Worm (Caenorhabditis elegans) whole organism, L4 larva: ENCODE results near the gene snrp-200.

Source experiments
- F26F4.8 ChIP-seq: fragments of 200-800 bp; sonication (Bioruptor generic); conservative IDR thresholded peaks from 2 replicates; pipeline ENCODE4 v1.3.6; 2022; ENCODE audit warnings: missing genetic modification characterization, missing compliant biosample characterization
- F44E2.7 ChIP-seq: fragments of 200-800 bp; sonication (Bioruptor generic); IDR thresholded peaks from 2 replicates; pipeline ENCODE4 v2.1.2; 2022; ENCODE audit warnings: missing genetic modification characterization, missing compliant biosample characterization
- F49E8.2 ChIP-seq: sonication (generic microtip); optimal IDR thresholded peaks from 2 replicates; lab custom pipeline; 2016; ENCODE audit warnings: missing compliant biosample characterization, mild to moderate bottlenecking, missing genetic modification characterization, borderline replicate concordance
- R02D3.7 ChIP-seq: fragments of 150-350 bp; sonication (generic microtip); optimal IDR thresholded peaks from 3 replicates; lab custom pipeline; 2014; ENCODE audit warnings: missing biosample characterization, missing genetic modification characterization
- Y105C5A.15 ChIP-seq: fragments of 200-800 bp; sonication (Bioruptor generic); IDR thresholded peaks from 2 replicates; pipeline ENCODE4 v1.3.6; 2022; ENCODE audit warnings: missing genetic modification characterization, missing compliant biosample characterization
- Y48G9A.11 ChIP-seq: fragments of 200-800 bp; sonication (Bioruptor generic); IDR thresholded peaks from 2 replicates; pipeline ENCODE4 v1.3.6; 2022; ENCODE audit warnings: missing genetic modification reagents, missing genetic modification characterization, missing compliant biosample characterization
- Y75B8A.6 ChIP-seq: fragments of 200-800 bp; sonication (Bioruptor generic); IDR thresholded peaks from 2 replicates; pipeline ENCODE4 v1.3.6; 2022; ENCODE audit warnings: missing genetic modification reagents, missing genetic modification characterization, missing compliant biosample characterization
- ZK546.5 ChIP-seq, 2 experiments: sonication (generic microtip); optimal IDR thresholded peaks; 2 replicates each; lab custom pipeline; 2017; ENCODE audit warnings: missing biosample characterization in 2 of 2, missing genetic modification characterization in 2 of 2
- aha-1 ChIP-seq: fragments of 150-350 bp; peaks from one replicate; lab custom pipeline; 2014; ENCODE audit warnings: missing biosample characterization, missing genetic modification characterization
- aly-2 ChIP-seq: sonication (generic microtip); optimal IDR thresholded peaks from 2 replicates; lab custom pipeline; 2018; ENCODE audit warnings: missing biosample characterization, missing genetic modification characterization
- ceh-20 ChIP-seq: fragments of 200-800 bp; sonication (Bioruptor generic); IDR thresholded peaks from 2 replicates; pipeline ENCODE4 v1.3.6; 2022; ENCODE audit warnings: missing genetic modification reagents, missing genetic modification characterization, missing compliant biosample characterization
- ceh-44 ChIP-seq: fragments of 200-800 bp; sonication (Bioruptor generic); IDR thresholded peaks from 2 replicates; pipeline ENCODE4 v1.3.6; 2022; ENCODE audit warnings: missing genetic modification reagents, missing genetic modification characterization, missing compliant biosample characterization
- daf-16 ChIP-seq, 3 experiments: sonication (generic microtip); optimal IDR thresholded peaks; 2 replicates each; lab custom pipeline; 2016 to 2017; ENCODE audit warnings: missing genetic modification characterization in 3 of 3, missing genetic modification reagents in 3 of 3, mild to moderate bottlenecking in 2 of 3, missing compliant biosample characterization in 2 of 3, missing biosample characterization in 1 of 3, moderate library complexity in 1 of 3
- dmd-8 ChIP-seq: fragments of 200-800 bp; sonication (Bioruptor generic); IDR thresholded peaks from 2 replicates; pipeline ENCODE4 v1.3.6; 2022; ENCODE audit warnings: missing genetic modification characterization, missing compliant biosample characterization
- egl-27 ChIP-seq: sonication (generic microtip); optimal IDR thresholded peaks from 3 replicates; lab custom pipeline; 2017; ENCODE audit warnings: missing biosample characterization, missing genetic modification reagents, missing genetic modification characterization
- fos-1 ChIP-seq: fragments of 150-350 bp; optimal IDR thresholded peaks from 2 replicates; lab custom pipeline; 2014; ENCODE audit warnings: missing biosample characterization, missing genetic modification characterization
- gei-8 ChIP-seq: fragments of 200-800 bp; sonication (Bioruptor generic); optimal IDR thresholded peaks from 2 replicates; lab custom pipeline; 2018; ENCODE audit warnings: mild to moderate bottlenecking, missing genetic modification characterization, missing compliant biosample characterization
- hif-1 ChIP-seq, 2 experiments: sonication (generic microtip); optimal IDR thresholded peaks; 2 replicates each; lab custom pipeline; 2016 to 2017; ENCODE audit warnings: missing compliant biosample characterization in 2 of 2, missing genetic modification characterization in 2 of 2, missing genetic modification reagents in 2 of 2, missing genotype in 2 of 2, mild to moderate bottlenecking in 1 of 2
- hlh-30 ChIP-seq: sonication (generic microtip); optimal IDR thresholded peaks from 2 replicates; lab custom pipeline; 2017; ENCODE audit warnings: antibody characterized with exemption, mild to moderate bottlenecking, missing genetic modification characterization, missing compliant biosample characterization; ENCODE audit not compliant: insufficient read depth
- lin-15B ChIP-seq: fragments of 150-350 bp; sonication (generic microtip); optimal IDR thresholded peaks from 3 replicates; lab custom pipeline; 2014; ENCODE audit warnings: missing biosample characterization, missing genetic modification characterization
- lin-29 ChIP-seq: fragments of 200-800 bp; sonication (Bioruptor generic); IDR thresholded peaks from 2 replicates; pipeline ENCODE4 v1.3.6; 2022; ENCODE audit warnings: missing genetic modification reagents, missing genetic modification characterization, missing compliant biosample characterization
- lin-39 ChIP-seq: fragments of 150-350 bp; optimal IDR thresholded peaks from 2 replicates; lab custom pipeline; 2014; ENCODE audit warnings: missing biosample characterization, missing genetic modification reagents, missing genetic modification characterization
- lsy-2 ChIP-seq, 2 experiments: fragments of 150-350 bp in 1 of 2; sonication (generic microtip) in 1 of 2; optimal IDR thresholded peaks; 2 replicates each; lab custom pipeline; 2014 to 2017; ENCODE audit warnings: missing biosample characterization in 2 of 2, missing genetic modification characterization in 2 of 2
- madf-9 ChIP-seq: fragments of 200-800 bp; sonication (Bioruptor generic); conservative IDR thresholded peaks from 2 replicates; pipeline ENCODE4 v1.3.6; 2022; ENCODE audit warnings: missing genetic modification reagents, missing genetic modification characterization, missing compliant biosample characterization
- mdt-29 ChIP-seq: fragments of 200-800 bp; sonication (Bioruptor generic); IDR thresholded peaks from 2 replicates; pipeline ENCODE4 v1.3.6; 2022; ENCODE audit warnings: missing genetic modification reagents, missing genetic modification characterization, missing compliant biosample characterization
- mes-2 ChIP-seq: sonication (generic microtip); optimal IDR thresholded peaks from 2 replicates; lab custom pipeline; 2016; ENCODE audit warnings: missing genotype, mild to moderate bottlenecking, missing genetic modification characterization, missing compliant biosample characterization; ENCODE audit not compliant: poor library complexity, severe bottlenecking
- nhr-10 ChIP-seq: fragments of 150-350 bp; optimal IDR thresholded peaks from 2 replicates; lab custom pipeline; 2014; ENCODE audit warnings: missing biosample characterization, missing genetic modification characterization
- nhr-25 ChIP-seq: sonication (generic microtip); optimal IDR thresholded peaks from 2 replicates; lab custom pipeline; 2017; ENCODE audit warnings: missing genetic modification characterization, mild to moderate bottlenecking, missing compliant biosample characterization, antibody characterized with exemption, moderate library complexity, borderline replicate concordance; ENCODE audit not compliant: insufficient read depth
- nhr-28 ChIP-seq: fragments of 150-350 bp; optimal IDR thresholded peaks from 2 replicates; lab custom pipeline; 2014; ENCODE audit warnings: missing biosample characterization, missing genetic modification characterization
- nhr-76 ChIP-seq: fragments of 150-350 bp; optimal IDR thresholded peaks from 2 replicates; lab custom pipeline; 2014; ENCODE audit warnings: missing biosample characterization, missing genetic modification characterization
- pha-4 ChIP-seq, 2 experiments: fragments of 150-350 bp in 1 of 2; fragments of 200-800 bp in 1 of 2; sonication (Bioruptor generic) in 1 of 2; IDR thresholded peaks in 1 of 2; optimal IDR thresholded peaks in 1 of 2; 2 replicates each; pipeline versions ENCODE4 v1.3.6 to Lab custom; 2014 to 2022; ENCODE audit warnings: missing genetic modification characterization in 2 of 2, missing genetic modification reagents in 2 of 2, missing biosample characterization in 1 of 2, missing compliant biosample characterization in 1 of 2
- snpc-1.2 ChIP-seq: fragments of 200-800 bp; sonication (Bioruptor generic); IDR thresholded peaks from 2 replicates; pipeline ENCODE4 v1.3.6; 2022; ENCODE audit warnings: missing genetic modification reagents, missing genetic modification characterization, missing compliant biosample characterization
- snpc-4 ChIP-seq: fragments of 150-350 bp; optimal IDR thresholded peaks from 2 replicates; lab custom pipeline; 2014; ENCODE audit warnings: missing biosample characterization, missing genetic modification characterization
- tag-97 ChIP-seq: fragments of 200-800 bp; sonication (Bioruptor generic); IDR thresholded peaks from 2 replicates; pipeline ENCODE4 v1.3.6; 2022; ENCODE audit warnings: missing genetic modification characterization, missing compliant biosample characterization
- tra-1 ChIP-seq: fragments of 200-800 bp; sonication (Bioruptor generic); IDR thresholded peaks from 2 replicates; pipeline ENCODE4 v1.3.6; 2022; ENCODE audit warnings: missing genetic modification reagents, missing genetic modification characterization, missing compliant biosample characterization
- unc-130 ChIP-seq: sonication (generic microtip); optimal IDR thresholded peaks from 2 replicates; lab custom pipeline; 2016; ENCODE audit warnings: missing genetic modification reagents, missing genetic modification characterization, missing compliant biosample characterization
- vab-7 ChIP-seq: fragments of 200-800 bp; sonication (Bioruptor generic); IDR thresholded peaks from 2 replicates; pipeline ENCODE4 v1.3.6; 2022; ENCODE audit warnings: missing genetic modification reagents, missing genetic modification characterization, missing compliant biosample characterization
- zag-1 ChIP-seq: fragments of 150-350 bp; optimal IDR thresholded peaks from 2 replicates; lab custom pipeline; 2014; ENCODE audit warnings: missing biosample characterization, missing genetic modification characterization
- zip-11 ChIP-seq: fragments of 200-800 bp; sonication (Bioruptor generic); IDR thresholded peaks from 2 replicates; pipeline ENCODE4 v1.3.6; 2022; ENCODE audit warnings: missing genetic modification characterization, missing compliant biosample characterization
- zip-2 ChIP-seq: fragments of 150-350 bp; optimal IDR thresholded peaks from 2 replicates; lab custom pipeline; 2014; ENCODE audit warnings: missing biosample characterization, missing genetic modification characterization

snrp-200 gene

DNA sequence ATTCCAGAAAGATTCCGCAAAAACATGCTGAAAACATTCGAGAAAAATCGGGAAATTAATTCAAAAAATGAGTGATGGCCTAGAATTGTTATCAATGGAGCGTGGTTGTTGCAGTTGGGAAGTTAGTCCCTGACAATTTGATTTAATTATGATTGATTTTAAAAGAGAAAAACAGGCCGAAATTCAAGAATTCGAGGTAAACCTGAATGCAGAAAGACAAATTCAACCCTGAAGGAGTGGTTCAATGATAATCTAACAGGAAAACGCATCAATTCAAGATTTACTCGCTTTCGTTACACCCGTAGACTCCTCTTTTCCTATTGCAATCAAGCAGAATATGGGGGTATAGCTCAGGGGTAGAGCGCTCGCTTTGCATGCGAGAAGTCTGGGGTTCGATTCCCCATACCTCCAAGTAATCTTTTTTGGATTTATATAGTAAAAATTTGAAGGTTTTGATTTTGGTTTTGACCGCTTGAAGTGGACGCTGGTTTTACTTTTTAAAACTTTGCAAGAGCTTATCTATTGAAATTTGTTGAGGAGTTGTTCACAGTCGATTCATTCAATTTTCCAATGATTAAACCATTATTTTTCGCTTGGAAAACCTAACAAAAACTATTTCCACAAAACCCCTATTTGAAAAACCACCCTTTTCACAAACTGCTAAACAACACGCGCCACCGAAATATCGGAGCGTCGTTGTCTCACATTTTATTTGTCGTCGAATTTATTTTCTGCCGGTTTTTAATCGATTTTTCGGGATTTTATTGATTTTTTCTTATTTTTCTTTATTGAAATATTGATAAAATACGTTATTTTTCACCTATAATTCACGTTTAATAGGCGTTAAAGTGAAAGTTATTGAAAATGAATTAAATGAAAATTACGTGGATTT, 58.5 kb downstream of the snrp-200 start (continued):
- TF ChIP-seq daf-16 (GFP tag; optimal IDR thresholded peaks at IDR 0.05; lab: Kevin White, UChicago) (peak; percentile 8 to 91), daf-16 (tag; optimal IDR thresholded peaks at IDR 0.05; lab: Kevin White, UChicago) (peak; percentile 54), vab-7 (GFP tag; lab: Robert Waterston, UW) (peak; percentile 67), Y75B8A.6 (GFP tag; lab: Robert Waterston, UW) (0 out of 2 replicates have a peak, but pooled peaks have one; percentile 81), lin-39 (tag; lab: Kevin White, UChicago) (no peak), nhr-28 (peak; percentile 26), R02D3.7 (tag; lab: Kevin White, UChicago) (peak; percentile 16), mdt-29 (GFP tag; lab: Robert Waterston, UW) (peak; percentile 69; the same call in 1 of the 2 replicates), dmd-8 (GFP tag; lab: Robert Waterston, UW) (peak; percentile 80; the same call in 1 of the 2 replicates), F44E2.7 (GFP tag; lab: Robert Waterston, UW) (peak; percentile 86; the same call in 1 of the 2 replicates), tra-1 (GFP tag; lab: Robert Waterston, UW) (peak; percentile 13; the same call in 1 of the 2 replicates), nhr-25 (no peak), snpc-4 (tag; lab: Kevin White, UChicago) (no peak), snpc-1.2 (GFP tag; lab: Robert Waterston, UW) (peak; percentile 74; the same call in 1 of the 2 replicates), fos-1 (tag; lab: Kevin White, UChicago) (no peak), ceh-44 (GFP tag; lab: Robert Waterston, UW) (no peak; the same call in 1 of the 2 replicates), ZK546.5 (tag; optimal IDR thresholded peaks at IDR 0.05; lab: Kevin White, UChicago) (no peak), F49E8.2 (tag; lab: Kevin White, UChicago) (peak; percentile 67), nhr-10 (tag; lab: Kevin White, UChicago) (no peak), lin-15B (tag; lab: Kevin White, UChicago) (peak; percentile 67), zip-11 (GFP tag; lab: Robert Waterston, UW) (0 out of 2 replicates have a peak, but pooled peaks have one; percentile 22), lsy-2 (tag; optimal IDR thresholded peaks at IDR 0.05; lab: Kevin White, UChicago) (peak in 1 of 2 experiments; percentile 88), nhr-76 (peak; percentile 10), unc-130 (peak; percentile 77), egl-27 (tag; lab: Kevin White, UChicago) (no peak), F26F4.8 (peak; percentile 79; the same call in 1 of the 2 replicates), aly-2 (no peak), Y48G9A.11 (GFP tag; lab: Robert Waterston, UW) (peak; percentile 90), lin-29 (no peak), zag-1 (tag; lab: Kevin White, UChicago) (no peak), madf-9 (no peak), ceh-20 (GFP tag; lab: Robert Waterston, UW) (peak; percentile 49; the same call in 1 of the 2 replicates), hif-1 (tag; optimal IDR thresholded peaks at IDR 0.05; lab: Kevin White, UChicago) (peak in 1 of 2 experiments; percentile 83), hlh-30 (tag; lab: Kevin White, UChicago) (peak; percentile 44), Y105C5A.15 (GFP tag; lab: Robert Waterston, UW) (0 out of 2 replicates have a peak, but pooled peaks have one; percentile 56), aha-1 (peak; percentile 58), tag-97 (GFP tag; lab: Robert Waterston, UW) (no peak), mes-2 (tag; lab: Kevin White, UChicago) (peak; percentile 98), pha-4 (GFP tag; IDR thresholded peaks at IDR 0.05; lab: Robert Waterston, UW) (peak; percentile 75), pha-4 (tag; optimal IDR thresholded peaks at IDR 0.05; lab: Kevin White, UChicago) (no peak), gei-8 (GFP tag; lab: Kevin White, UChicago) (peak; percentile 71), zip-2 (tag; lab: Kevin White, UChicago) (peak; percentile 47)
